Worm (Caenorhabditis elegans) whole organism, dauer: ENCODE results near the gene nas-17.

Source experiments
- unc-62 ChIP-seq: sonication (generic microtip); optimal IDR thresholded peaks from 2 replicates; lab custom pipeline; 2017; ENCODE audit warnings: missing biosample characterization, missing genetic modification reagents, missing genetic modification characterization

The nas-17 gene

DNA sequence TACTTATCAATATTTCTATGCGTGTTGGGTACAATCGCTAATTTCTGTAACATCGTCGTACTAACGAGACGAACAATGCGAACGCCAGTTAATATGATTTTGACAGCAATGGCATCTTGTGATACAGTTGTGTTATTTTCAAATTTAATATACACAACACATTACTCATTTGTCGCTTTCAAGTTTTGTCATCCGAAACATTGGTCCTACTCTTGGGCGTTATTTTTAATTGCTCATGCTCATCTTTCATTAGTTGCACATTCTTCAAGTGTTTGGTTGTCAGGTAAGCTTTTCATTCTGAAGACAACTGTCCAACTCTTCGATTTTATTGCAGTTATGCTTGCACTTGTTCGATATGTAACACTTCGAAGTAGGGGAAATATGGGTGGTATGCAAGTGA is 40.5 kb downstream of the nas-17 start:
- TF ChIP-seq unc-62 (GFP tag; lab: Kevin White, UChicago), result no peak

DNA sequence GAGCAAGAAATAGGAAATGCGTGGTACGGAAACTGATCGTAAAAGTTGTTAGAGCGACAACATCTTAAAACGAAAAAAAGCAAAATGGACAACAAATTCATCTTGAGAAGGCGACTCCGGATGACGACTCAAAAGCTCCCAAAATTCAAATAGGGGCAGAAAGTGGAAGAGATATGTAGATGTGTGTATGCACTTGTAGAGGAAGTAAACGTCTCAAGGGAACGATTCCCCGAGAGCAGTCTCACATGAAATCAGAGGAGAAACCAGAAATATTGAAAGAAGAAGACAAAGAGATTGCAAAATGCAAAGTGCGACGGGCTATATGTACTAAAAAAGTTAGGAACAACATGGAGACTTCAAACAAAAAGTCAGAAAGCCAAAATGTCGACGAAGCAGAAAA is 44.8 kb downstream of the nas-17 start, which contains the start of gene F57B7.2:
Gene F57B7.2, minus strand, starts transcription at position 101 of the 400 bp plus-strand sequence.
- no peak for TF ChIP-seq unc-62 (GFP tag; lab: Kevin White, UChicago)

- TF ChIP-seq unc-62 (GFP tag; lab: Kevin White, UChicago), result no peak
These were observed 46.7 kb downstream of the nas-17 start for ce11 chrV:11445375-11445774.

DNA sequence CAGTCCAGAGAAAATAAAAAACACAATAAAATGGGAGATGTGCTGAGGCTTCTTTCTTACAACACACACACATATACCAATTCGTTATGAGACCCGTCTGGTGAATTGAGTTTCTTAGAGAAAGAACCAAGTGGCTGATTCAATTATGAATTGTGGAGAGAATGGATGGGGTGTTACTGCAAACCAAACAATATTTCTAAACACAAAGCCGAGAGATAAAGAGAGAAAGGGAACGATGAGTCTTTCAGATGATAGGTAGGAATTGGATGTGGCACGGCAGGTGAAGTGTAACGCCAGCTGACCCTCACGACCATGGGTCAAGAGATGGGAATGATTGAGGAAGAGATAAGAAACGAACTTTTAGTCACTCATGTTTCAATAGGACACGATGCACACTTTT is 47.6 kb downstream of the nas-17 start, which contains the start of gene mig-17:
Gene mig-17, plus strand, starts transcription at position 389 of the 400 bp plus-strand sequence.
- no peak for TF ChIP-seq unc-62 (GFP tag; lab: Kevin White, UChicago)

ce11 chrV:11449404-11449803 is 50.7 kb downstream of the nas-17 start:
- no peak for TF ChIP-seq unc-62 (GFP tag; lab: Kevin White, UChicago)
